Worm (Caenorhabditis elegans): Measurements from ENCODE around the gene nmy-1.

DNA sequence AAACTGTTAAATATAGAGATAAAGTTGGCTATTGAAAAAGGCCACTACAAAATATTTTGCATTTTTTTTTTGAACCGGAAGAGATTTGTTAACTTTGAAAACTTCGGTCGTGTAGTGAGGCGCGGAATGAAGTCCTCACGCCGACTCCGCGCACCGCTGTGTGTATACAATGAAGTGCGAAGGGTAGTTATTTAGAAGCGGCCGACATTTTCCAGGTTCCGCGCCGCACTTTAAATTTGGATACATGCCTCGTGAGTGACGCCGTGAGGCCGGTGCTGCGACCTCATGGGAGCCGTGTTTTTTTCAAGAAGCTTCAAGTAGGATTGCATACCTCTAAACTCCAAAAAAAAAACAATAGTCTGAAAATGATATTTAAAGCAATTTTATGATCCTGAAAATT lies 17.4 kb upstream of the nmy-1 start:
- TF ChIP-seq ama-1 (optimal IDR thresholded peaks at IDR 0.05) (no peak), hnd-1 (tag; optimal IDR thresholded peaks at IDR 0.05) (no peak), ets-7 (tag; optimal IDR thresholded peaks at IDR 0.05) (no peak), aly-1 (tag; optimal IDR thresholded peaks at IDR 0.05) (no peak), pes-1 (GFP tag; IDR thresholded peaks at IDR 0.05) (no peak), tbx-37 (GFP tag; conservative IDR thresholded peaks at IDR 0.05) (no peak), flt-1 (GFP tag; IDR thresholded peaks at IDR 0.05) (no peak), hmg-4 (GFP tag; optimal IDR thresholded peaks at IDR 0.05) (no peak), sea-1 (GFP tag; conservative IDR thresholded peaks at IDR 0.05) (no peak), hmbx-1 (tag; optimal IDR thresholded peaks at IDR 0.05) (no peak), ceh-13 (GFP tag; optimal IDR thresholded peaks at IDR 0.05) (no peak), tbx-11 (GFP tag; IDR thresholded peaks at IDR 0.05) (no peak)

All from whole organism, early embryonic.